Fruit fly (Drosophila melanogaster) whole organism, embryonic: Measurements from ENCODE around the gene CG46318.
A peak's percentile ranks its signal among the peaks of the same experiment; 100 is the strongest.

Experiments used
- Ada2b ChIP-seq: fragments of 200-800 bp; sonication (Bioruptor generic); IDR thresholded peaks from 2 replicates; pipeline ENCODE4 v1.3.6; 2022; ENCODE audit warnings: missing biosample characterization, missing genetic modification characterization
- B-H1 ChIP-seq: fragments of 200-800 bp; sonication (Bioruptor generic); IDR thresholded peaks from 3 replicates; pipeline ENCODE4 v1.3.6; 2022; ENCODE audit warnings: missing biosample characterization, missing genetic modification characterization
- B-H2 ChIP-seq: fragments of 200-800 bp; sonication (Bioruptor generic); optimal IDR thresholded peaks from 2 replicates; lab custom pipeline; 2018; ENCODE audit warnings: missing biosample characterization, mild to moderate bottlenecking, missing genetic modification characterization
- CG11456 ChIP-seq: fragments of 200-800 bp; sonication (Bioruptor generic); IDR thresholded peaks from 3 replicates; pipeline ENCODE4 v1.3.6; 2022; ENCODE audit warnings: missing biosample characterization, missing genetic modification characterization
- CG12104 ChIP-seq: fragments of 200-800 bp; sonication (Bioruptor generic); optimal IDR thresholded peaks from 3 replicates; lab custom pipeline; 2016; ENCODE audit warnings: missing biosample characterization, missing genetic modification characterization
- CG12299 ChIP-seq: fragments of 200-800 bp; sonication (Bioruptor generic); optimal IDR thresholded peaks from 2 replicates; lab custom pipeline; 2018; ENCODE audit warnings: missing biosample characterization, mild to moderate bottlenecking, missing genetic modification characterization
- CG13287 ChIP-seq: fragments of 200-800 bp; sonication (Bioruptor generic); IDR thresholded peaks from 2 replicates; pipeline ENCODE4 v1.3.6; 2022; ENCODE audit warnings: missing biosample characterization, missing genetic modification characterization; ENCODE audit not compliant: partially characterized antibody
- CG13296 ChIP-seq: fragments of 200-800 bp; sonication (Bioruptor generic); optimal IDR thresholded peaks from 3 replicates; lab custom pipeline; 2018; ENCODE audit warnings: missing biosample characterization, mild to moderate bottlenecking, missing genetic modification characterization
- CG14860 ChIP-seq: fragments of 200-800 bp; sonication (Bioruptor generic); IDR thresholded peaks from 3 replicates; pipeline ENCODE4 v1.3.6; 2022; ENCODE audit warnings: missing biosample characterization, missing genetic modification characterization; ENCODE audit not compliant: partially characterized antibody
- CG15073 ChIP-seq: fragments of 200-800 bp; sonication (Bioruptor generic); optimal IDR thresholded peaks from 2 replicates; lab custom pipeline; 2016; ENCODE audit warnings: missing biosample characterization, missing genetic modification characterization
- CG1602 ChIP-seq: fragments of 200-800 bp; sonication (Bioruptor generic); optimal IDR thresholded peaks from 3 replicates; lab custom pipeline; 2016; ENCODE audit warnings: missing biosample characterization, missing genetic modification characterization
- CG1647 ChIP-seq: fragments of 200-800 bp; sonication (Bioruptor generic); optimal IDR thresholded peaks from 3 replicates; lab custom pipeline; 2016; ENCODE audit warnings: missing biosample characterization, missing genetic modification characterization
- CG16863 ChIP-seq: fragments of 200-800 bp; sonication (Bioruptor generic); optimal IDR thresholded peaks from 3 replicates; lab custom pipeline; 2016; ENCODE audit warnings: missing biosample characterization, missing genetic modification characterization
- CG17186 ChIP-seq: fragments of 200-800 bp; sonication (Bioruptor generic); optimal IDR thresholded peaks from 3 replicates; lab custom pipeline; 2017; ENCODE audit warnings: missing biosample characterization, missing genetic modification reagents, missing genetic modification characterization
- CG17829 ChIP-seq: fragments of 200-800 bp; optimal IDR thresholded peaks from 2 replicates; lab custom pipeline; 2019; ENCODE audit warnings: missing biosample characterization, mild to moderate bottlenecking, missing genetic modification characterization, moderate library complexity
- CG34376 ChIP-seq: fragments of 200-800 bp; sonication (Bioruptor generic); optimal IDR thresholded peaks from 2 replicates; lab custom pipeline; 2018; ENCODE audit warnings: missing biosample characterization, mild to moderate bottlenecking, missing genetic modification characterization
- CG6272 ChIP-seq: fragments of 200-800 bp; sonication (Bioruptor generic); IDR thresholded peaks from 2 replicates; pipeline ENCODE4 v1.3.6; 2022; ENCODE audit warnings: missing biosample characterization, missing genetic modification characterization
- CG7963 ChIP-seq: fragments of 200-800 bp; sonication (Bioruptor generic); IDR thresholded peaks from 3 replicates; pipeline ENCODE4 v1.3.6; 2022; ENCODE audit warnings: missing biosample characterization, missing genetic modification characterization; ENCODE audit not compliant: partially characterized antibody
- D19B ChIP-seq: fragments of 200-800 bp; sonication (Bioruptor generic); optimal IDR thresholded peaks from 2 replicates; lab custom pipeline; 2017; ENCODE audit warnings: missing biosample characterization, mild to moderate bottlenecking, missing genetic modification characterization
- Deaf1 ChIP-seq: fragments of 200-800 bp; optimal IDR thresholded peaks from 3 replicates; lab custom pipeline; 2019; ENCODE audit warnings: missing biosample characterization, mild to moderate bottlenecking, missing genetic modification characterization, moderate library complexity
- Dip3 ChIP-seq: fragments of 200-800 bp; sonication (Bioruptor generic); optimal IDR thresholded peaks from 3 replicates; lab custom pipeline; 2016; ENCODE audit warnings: missing biosample characterization, missing genetic modification characterization
- Dll ChIP-seq: fragments of 200-800 bp; sonication (Bioruptor generic); IDR thresholded peaks from 4 replicates; pipeline ENCODE4 v1.3.6; 2022; ENCODE audit warnings: missing biosample characterization, missing genetic modification characterization; ENCODE audit not compliant: partially characterized antibody
- Fer3 ChIP-seq: fragments of 200-800 bp; sonication (Bioruptor generic); optimal IDR thresholded peaks from 2 replicates; lab custom pipeline; 2018; ENCODE audit warnings: missing biosample characterization, mild to moderate bottlenecking, missing genetic modification characterization, moderate library complexity
- Hr39 ChIP-seq: fragments of >200 bp; optimal IDR thresholded peaks from 2 replicates; lab custom pipeline; 2017
- Hsf ChIP-seq: fragments of 200-800 bp; sonication (Bioruptor generic); optimal IDR thresholded peaks from 3 replicates; lab custom pipeline; 2016; ENCODE audit warnings: missing biosample characterization, missing genetic modification characterization
- Jarid2 ChIP-seq: fragments of 200-800 bp; sonication (Bioruptor generic); optimal IDR thresholded peaks from 3 replicates; lab custom pipeline; 2017; ENCODE audit warnings: mild to moderate bottlenecking, missing biosample characterization, missing genetic modification reagents, missing genetic modification characterization
- Lhr ChIP-seq: fragments of 200-800 bp; sonication (Bioruptor generic); optimal IDR thresholded peaks from 3 replicates; lab custom pipeline; 2017; ENCODE audit warnings: mild to moderate bottlenecking, missing biosample characterization, missing genetic modification reagents, missing genetic modification characterization
- Meics ChIP-seq: fragments of 200-800 bp; sonication (Bioruptor generic); optimal IDR thresholded peaks from 2 replicates; lab custom pipeline; 2017; ENCODE audit warnings: missing biosample characterization, mild to moderate bottlenecking, missing genetic modification characterization
- Neu2 ChIP-seq: fragments of 200-800 bp; sonication (Bioruptor generic); optimal IDR thresholded peaks from 3 replicates; lab custom pipeline; 2016; ENCODE audit warnings: missing biosample characterization, missing genetic modification characterization, borderline replicate concordance
- Ravus ChIP-seq: fragments of 200-800 bp; sonication (Bioruptor generic); IDR thresholded peaks from 2 replicates; pipeline ENCODE4 v1.3.6; 2022; ENCODE audit warnings: missing biosample characterization, missing genetic modification characterization
- Scr ChIP-seq: fragments of 200-800 bp; sonication (Bioruptor generic); IDR thresholded peaks from 2 replicates; pipeline ENCODE4 v1.3.6; 2022; ENCODE audit warnings: missing biosample characterization, missing genetic modification characterization; ENCODE audit not compliant: partially characterized antibody
- TFAM ChIP-seq: fragments of 200-800 bp; sonication (Bioruptor generic); optimal IDR thresholded peaks from 2 replicates; lab custom pipeline; 2017; ENCODE audit warnings: missing biosample characterization, missing genetic modification characterization, inconsistent platforms
- al ChIP-seq: fragments of 200-800 bp; sonication (Bioruptor generic); IDR thresholded peaks from 2 replicates; pipeline ENCODE4 v1.3.6; 2022; ENCODE audit warnings: missing biosample characterization, missing genetic modification characterization
- bab2 ChIP-seq: fragments of 200-800 bp; sonication (Bioruptor generic); optimal IDR thresholded peaks from 2 replicates; lab custom pipeline; 2016; ENCODE audit warnings: missing biosample characterization, missing genetic modification characterization
- bigmax ChIP-seq: fragments of 200-800 bp; sonication (Bioruptor generic); optimal IDR thresholded peaks from 2 replicates; lab custom pipeline; 2018; ENCODE audit warnings: missing biosample characterization, mild to moderate bottlenecking, missing genetic modification characterization
- cas ChIP-seq: fragments of 200-800 bp; sonication (Bioruptor generic); IDR thresholded peaks from 2 replicates; pipeline ENCODE4 v1.3.6; 2022; ENCODE audit warnings: missing biosample characterization, missing genetic modification characterization
- corto ChIP-seq: fragments of 200-800 bp; sonication (Bioruptor generic); optimal IDR thresholded peaks from 2 replicates; lab custom pipeline; 2016; ENCODE audit warnings: missing biosample characterization, mild to moderate bottlenecking, missing genetic modification characterization, moderate library complexity
- dati ChIP-seq: fragments of 200-800 bp; sonication (Bioruptor generic); IDR thresholded peaks from 2 replicates; pipeline ENCODE4 v1.3.6; 2022; ENCODE audit warnings: missing biosample characterization, missing genetic modification characterization
- insv ChIP-seq, 2 experiments: fragments of 200-800 bp; sonication (Bioruptor generic); optimal IDR thresholded peaks; 3 replicates each; lab custom pipeline; 2016 to 2018; ENCODE audit warnings: missing biosample characterization in 2 of 2, missing genetic modification characterization in 2 of 2
- kay ChIP-seq: fragments of 200-800 bp; sonication (Bioruptor generic); optimal IDR thresholded peaks from 2 replicates; lab custom pipeline; 2016; ENCODE audit warnings: missing biosample characterization, missing genetic modification characterization
- lbe ChIP-seq: fragments of 200-800 bp; sonication (Bioruptor generic); optimal IDR thresholded peaks from 2 replicates; lab custom pipeline; 2016; ENCODE audit warnings: missing biosample characterization, mild to moderate bottlenecking, missing genetic modification characterization
- nmo ChIP-seq: fragments of 200-800 bp; sonication (Bioruptor generic); optimal IDR thresholded peaks from 2 replicates; lab custom pipeline; 2018; ENCODE audit warnings: missing biosample characterization, mild to moderate bottlenecking, missing genetic modification characterization, moderate library complexity
- oc ChIP-seq: fragments of 200-800 bp; sonication (Bioruptor generic); optimal IDR thresholded peaks from 2 replicates; lab custom pipeline; 2018; ENCODE audit warnings: missing biosample characterization, mild to moderate bottlenecking, missing genetic modification characterization, moderate library complexity
- ro ChIP-seq: fragments of 200-800 bp; sonication (Bioruptor generic); IDR thresholded peaks from 2 replicates; pipeline ENCODE4 v1.3.6; 2022; ENCODE audit warnings: missing biosample characterization, missing genetic modification characterization
- salm ChIP-seq: fragments of 200-800 bp; sonication (Bioruptor generic); optimal IDR thresholded peaks from 2 replicates; lab custom pipeline; 2018; ENCODE audit warnings: missing biosample characterization, mild to moderate bottlenecking, missing genetic modification characterization
- sc ChIP-seq, 3 experiments: fragments of >200 bp in 2 of 3; fragments of 200-800 bp in 1 of 3; sonication (Bioruptor generic) in 1 of 3; optimal IDR thresholded peaks; 2 replicates in 2 of 3; 3 replicates in 1 of 3; lab custom pipeline; 2017; ENCODE audit warnings: mild to moderate bottlenecking in 1 of 3, missing biosample characterization in 1 of 3, missing genetic modification characterization in 1 of 3, missing genetic modification reagents in 1 of 3
- sr ChIP-seq: fragments of 200-800 bp; sonication (Bioruptor generic); IDR thresholded peaks from 3 replicates; pipeline ENCODE4 v1.3.6; 2022; ENCODE audit warnings: missing biosample characterization, missing genetic modification characterization
- stc ChIP-seq: fragments of 200-800 bp; sonication (Bioruptor generic); IDR thresholded peaks from 2 replicates; pipeline ENCODE4 v1.3.6; 2022; ENCODE audit warnings: missing biosample characterization, missing genetic modification characterization
- tin ChIP-seq: fragments of 200-800 bp; sonication (Bioruptor generic); optimal IDR thresholded peaks from 3 replicates; lab custom pipeline; 2016; ENCODE audit warnings: missing biosample characterization, missing genetic modification characterization

Gene CG46318

DNA sequence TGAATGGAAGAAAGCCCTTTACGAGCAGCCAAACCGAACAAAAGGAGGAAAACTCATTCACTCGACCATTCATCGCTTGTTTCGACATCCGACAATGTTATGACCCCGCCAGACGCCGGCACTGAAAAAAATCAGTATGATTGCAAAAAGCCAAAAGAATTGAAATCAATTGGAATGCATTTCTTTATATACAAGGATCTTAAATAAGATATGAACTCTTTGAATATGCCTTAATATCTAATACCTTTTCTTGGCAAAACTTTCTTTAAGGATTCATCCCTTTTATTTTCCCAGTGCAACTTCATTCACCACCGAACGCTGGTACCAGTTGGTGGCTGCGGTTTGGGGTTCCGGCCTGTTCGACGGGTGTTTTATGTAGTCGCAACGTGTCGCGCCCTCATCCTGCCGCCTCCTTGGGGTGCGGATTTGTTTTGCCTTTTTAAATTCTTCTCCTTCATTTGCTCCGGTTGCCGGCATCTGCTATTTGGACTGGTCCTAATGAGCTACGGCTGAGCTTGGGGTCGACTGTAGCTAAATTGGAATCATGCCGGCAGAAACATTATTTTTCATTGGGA is 39.5 kb downstream of the CG46318 start (continued):
- TF ChIP-seq lbe (no peak), CG12104 (GFP tag; lab: Kevin White, UChicago) (peak; percentile 70), tin (peak; percentile 78), CG1647 (GFP tag; lab: Kevin White, UChicago) (peak; percentile 76), cas (GFP tag; lab: Robert Waterston, UW) (no peak; the same call in 1 of the 2 replicates), bab2 (GFP tag; lab: Kevin White, UChicago) (peak; percentile 88), CG13296 (GFP tag; lab: Kevin White, UChicago) (peak; percentile 90), CG1602 (peak; percentile 73), CG14860 (GFP tag; lab: Robert Waterston, UW) (no peak), salm (tag; lab: Kevin White, UChicago) (peak; percentile 65), D19B (peak; percentile 53), stc (peak; percentile 78), corto (GFP tag; lab: Kevin White, UChicago) (peak; percentile 17), Fer3 (tag; lab: Kevin White, UChicago) (peak; percentile 90), Scr (no peak), CG11456 (peak; percentile 85), al (peak; percentile 65; the same call in 1 of the 2 replicates), CG15073 (peak; percentile 29), oc (tag; lab: Kevin White, UChicago) (peak; percentile 78), nmo (GFP tag; lab: Kevin White, UChicago) (peak; percentile 86), CG34376 (GFP tag; lab: Kevin White, UChicago) (peak; percentile 87), CG17186 (GFP tag; lab: Kevin White, UChicago) (no peak), TFAM (peak; percentile 26), CG12299 (tag; lab: Kevin White, UChicago) (peak; percentile 82), Dll (no peak), Jarid2 (GFP tag; lab: Kevin White, UChicago) (peak; percentile 64), kay (GFP tag; lab: Kevin White, UChicago) (peak; percentile 72), Lhr (peak; percentile 27), bigmax (no peak), CG16863 (GFP tag; lab: Kevin White, UChicago) (peak; percentile 83), B-H2 (GFP tag; lab: Kevin White, UChicago) (peak; percentile 93), Dip3 (peak; percentile 79), insv (GFP tag; optimal IDR thresholded peaks at IDR 0.05; lab: Kevin White, UChicago) (peak in 1 of 2 experiments; percentile 53), Deaf1 (tag; lab: Kevin White, UChicago) (peak; percentile 66), Hr39 (no peak), sc (optimal IDR thresholded peaks at IDR 0.05; lab: Kevin White, UChicago) (no peak), sc (GFP tag; optimal IDR thresholded peaks at IDR 0.05; lab: Kevin White, UChicago) (peak; percentile 58), dati (peak; percentile 63), ro (GFP tag; lab: Robert Waterston, UW) (peak; percentile 59; the same call in 1 of the 2 replicates), Ada2b (GFP tag; lab: Robert Waterston, UW) (peak; percentile 82; the same call in 1 of the 2 replicates), B-H1 (GFP tag; lab: Robert Waterston, UW) (peak; percentile 78), Hsf (GFP tag; lab: Kevin White, UChicago) (peak; percentile 82), CG7963 (GFP tag; lab: Robert Waterston, UW) (no peak), Ravus (GFP tag; lab: Robert Waterston, UW) (no peak; the same call in 1 of the 2 replicates), sr (GFP tag; lab: Robert Waterston, UW) (no peak), Neu2 (GFP tag; lab: Kevin White, UChicago) (no peak), CG13287 (GFP tag; lab: Robert Waterston, UW) (no peak), Meics (GFP tag; lab: Kevin White, UChicago) (peak; percentile 88), CG17829 (tag; lab: Kevin White, UChicago) (peak; percentile 88), CG6272 (GFP tag; lab: Robert Waterston, UW) (peak; percentile 82)
